Fruit fly (Drosophila melanogaster) whole organism, embryonic: ENCODE data around the gene Ube4B.

Source experiments
- ATbp ChIP-seq: fragments of 200-800 bp; sonication (Bioruptor generic); optimal IDR thresholded peaks from 2 replicates; lab custom pipeline; 2017; ENCODE audit warnings: missing biosample characterization, mild to moderate bottlenecking, missing genetic modification characterization, missing genetic modification reagents
- Atf3 ChIP-seq: fragments of 200-800 bp; sonication (Bioruptor generic); optimal IDR thresholded peaks from 3 replicates; lab custom pipeline; 2016; ENCODE audit warnings: missing biosample characterization, missing genetic modification characterization
- CG10321 ChIP-seq: fragments of 200-800 bp; sonication (Bioruptor generic); IDR thresholded peaks from 2 replicates; pipeline ENCODE4 v1.3.6; 2022; ENCODE audit warnings: missing biosample characterization, missing genetic modification characterization
- CG11093 ChIP-seq: fragments of 200-800 bp; sonication (Bioruptor generic); IDR thresholded peaks from 3 replicates; pipeline ENCODE4 v1.3.6; 2022; ENCODE audit warnings: missing biosample characterization, missing genetic modification characterization
- CG11456 ChIP-seq: fragments of 200-800 bp; sonication (Bioruptor generic); IDR thresholded peaks from 3 replicates; pipeline ENCODE4 v1.3.6; 2022; ENCODE audit warnings: missing biosample characterization, missing genetic modification characterization
- CG14014 ChIP-seq: fragments of 200-800 bp; sonication (Bioruptor generic); IDR thresholded peaks from 2 replicates; pipeline ENCODE4 v1.3.6; 2022; ENCODE audit warnings: missing biosample characterization, missing genetic modification characterization
- CG14667 ChIP-seq: fragments of 200-800 bp; sonication (Bioruptor generic); IDR thresholded peaks from 2 replicates; pipeline ENCODE4 v1.3.6; 2022; ENCODE audit warnings: missing biosample characterization, missing genetic modification characterization
- CG15479 ChIP-seq: fragments of 200-800 bp; sonication (Bioruptor generic); optimal IDR thresholded peaks from 3 replicates; lab custom pipeline; 2019; ENCODE audit warnings: missing biosample characterization, mild to moderate bottlenecking, missing genetic modification characterization, moderate library complexity
- CG15696 ChIP-seq: fragments of 200-800 bp; sonication (Bioruptor generic); optimal IDR thresholded peaks from 2 replicates; lab custom pipeline; 2019; ENCODE audit warnings: missing biosample characterization, mild to moderate bottlenecking, missing genetic modification characterization, moderate library complexity
- CG17186 ChIP-seq: fragments of 200-800 bp; sonication (Bioruptor generic); optimal IDR thresholded peaks from 3 replicates; lab custom pipeline; 2017; ENCODE audit warnings: missing biosample characterization, missing genetic modification reagents, missing genetic modification characterization
- CG18599 ChIP-seq: fragments of 200-800 bp; sonication (Bioruptor generic); optimal IDR thresholded peaks from 3 replicates; lab custom pipeline; 2017; ENCODE audit warnings: missing biosample characterization, missing genetic modification characterization, mild to moderate bottlenecking, moderate library complexity, missing genetic modification reagents
- CG2116 ChIP-seq: fragments of 200-800 bp; sonication (Bioruptor generic); optimal IDR thresholded peaks from 3 replicates; lab custom pipeline; 2018; ENCODE audit warnings: missing biosample characterization, mild to moderate bottlenecking, missing genetic modification characterization
- CG2678 ChIP-seq: fragments of 200-800 bp; sonication (Bioruptor generic); optimal IDR thresholded peaks from 3 replicates; lab custom pipeline; 2019; ENCODE audit warnings: missing biosample characterization, mild to moderate bottlenecking, missing genetic modification characterization, moderate library complexity
- CG3065 ChIP-seq: fragments of 200-800 bp; sonication (Bioruptor generic); optimal IDR thresholded peaks from 2 replicates; lab custom pipeline; 2016; ENCODE audit warnings: missing biosample characterization, missing genetic modification characterization
- CG32772 ChIP-seq: fragments of 200-800 bp; sonication (Bioruptor generic); IDR thresholded peaks from 2 replicates; pipeline ENCODE4 v1.3.6; 2022; ENCODE audit warnings: missing biosample characterization, missing genetic modification characterization
- CG42726 ChIP-seq: fragments of 200-800 bp; sonication (Bioruptor generic); IDR thresholded peaks from 2 replicates; pipeline ENCODE4 v1.3.6; 2022; ENCODE audit warnings: missing biosample characterization, missing genetic modification characterization; ENCODE audit not compliant: partially characterized antibody
- CG5953 ChIP-seq: fragments of 200-800 bp; sonication (Bioruptor generic); IDR thresholded peaks from 2 replicates; pipeline ENCODE4 v1.3.6; 2022; ENCODE audit warnings: missing biosample characterization, missing genetic modification characterization
- CG6791 ChIP-seq: fragments of 200-800 bp; sonication (Bioruptor generic); IDR thresholded peaks from 3 replicates; pipeline ENCODE4 v1.3.6; 2022; ENCODE audit warnings: missing biosample characterization, missing genetic modification characterization; ENCODE audit not compliant: partially characterized antibody
- CG7987 ChIP-seq: fragments of 200-800 bp; sonication (Bioruptor generic); optimal IDR thresholded peaks from 2 replicates; lab custom pipeline; 2018; ENCODE audit warnings: missing biosample characterization, mild to moderate bottlenecking, missing genetic modification characterization, moderate library complexity
- CG8281 ChIP-seq: fragments of 200-800 bp; sonication (Bioruptor generic); optimal IDR thresholded peaks from 2 replicates; lab custom pipeline; 2018; ENCODE audit warnings: missing biosample characterization, mild to moderate bottlenecking, missing genetic modification characterization, moderate library complexity
- CG8388 ChIP-seq: fragments of 200-800 bp; sonication (Bioruptor generic); optimal IDR thresholded peaks from 2 replicates; lab custom pipeline; 2019; ENCODE audit warnings: missing biosample characterization, mild to moderate bottlenecking, missing genetic modification characterization, moderate library complexity
- CG8944 ChIP-seq: fragments of 200-800 bp; sonication (Bioruptor generic); optimal IDR thresholded peaks from 3 replicates; lab custom pipeline; 2016; ENCODE audit warnings: missing biosample characterization, missing genetic modification characterization
- Camta ChIP-seq: fragments of 200-800 bp; sonication (Bioruptor generic); optimal IDR thresholded peaks from 2 replicates; lab custom pipeline; 2016; ENCODE audit warnings: missing biosample characterization, missing genetic modification characterization
- Doc3 ChIP-seq: fragments of 200-800 bp; sonication (Bioruptor generic); IDR thresholded peaks from 3 replicates; pipeline ENCODE4 v1.3.6; 2022; ENCODE audit warnings: missing biosample characterization, missing genetic modification characterization; ENCODE audit not compliant: partially characterized antibody
- Fer2 ChIP-seq: fragments of 200-800 bp; sonication (Bioruptor generic); optimal IDR thresholded peaks from 2 replicates; lab custom pipeline; 2018; ENCODE audit warnings: missing biosample characterization, mild to moderate bottlenecking, missing genetic modification characterization, moderate library complexity
- Mrtf ChIP-seq: fragments of 200-800 bp; sonication (Bioruptor generic); IDR thresholded peaks from 3 replicates; pipeline ENCODE4 v1.3.6; 2022; ENCODE audit warnings: missing biosample characterization, missing genetic modification characterization
- Nf-YC ChIP-seq: fragments of 200-800 bp; optimal IDR thresholded peaks from 3 replicates; lab custom pipeline; 2019; ENCODE audit warnings: missing biosample characterization, mild to moderate bottlenecking, missing genetic modification characterization, moderate library complexity
- Optix ChIP-seq: fragments of 200-800 bp; sonication (Bioruptor generic); IDR thresholded peaks from 3 replicates; pipeline ENCODE4 v1.3.6; 2022; ENCODE audit warnings: missing biosample characterization, missing genetic modification characterization
- Poxn ChIP-seq: fragments of 200-800 bp; sonication (Bioruptor generic); IDR thresholded peaks from 2 replicates; pipeline ENCODE4 v1.3.6; 2022; ENCODE audit warnings: missing biosample characterization, missing genetic modification characterization
- Side ChIP-seq: fragments of 200-800 bp; sonication (Bioruptor generic); optimal IDR thresholded peaks from 2 replicates; lab custom pipeline; 2016; ENCODE audit warnings: missing biosample characterization, missing genetic modification characterization
- Sox100B ChIP-seq: fragments of 200-800 bp; sonication (Bioruptor generic); optimal IDR thresholded peaks from 3 replicates; lab custom pipeline; 2018; ENCODE audit warnings: missing biosample characterization, mild to moderate bottlenecking, missing genetic modification characterization
- Usf ChIP-seq: fragments of 200-800 bp; sonication (Bioruptor generic); optimal IDR thresholded peaks from 2 replicates; lab custom pipeline; 2017; ENCODE audit warnings: missing genotype, missing biosample characterization, missing genetic modification characterization
- chn ChIP-seq: fragments of 200-800 bp; sonication (Bioruptor generic); optimal IDR thresholded peaks from 2 replicates; lab custom pipeline; 2016; ENCODE audit warnings: missing biosample characterization, missing genetic modification characterization
- ci ChIP-seq: fragments of 200-800 bp; sonication (Bioruptor generic); IDR thresholded peaks from 3 replicates; pipeline ENCODE4 v1.3.6; 2022; ENCODE audit warnings: missing biosample characterization, missing genetic modification characterization
- crp ChIP-seq, 2 experiments: fragments of 200-800 bp; sonication (Bioruptor generic); optimal IDR thresholded peaks; 2 replicates in 1 of 2; 3 replicates in 1 of 2; lab custom pipeline; 2017; ENCODE audit warnings: missing biosample characterization in 2 of 2, missing genetic modification characterization in 2 of 2, mild to moderate bottlenecking in 1 of 2, moderate library complexity in 1 of 2
- danr ChIP-seq: fragments of 200-800 bp; sonication (Bioruptor generic); IDR thresholded peaks from 2 replicates; pipeline ENCODE4 v1.3.6; 2022; ENCODE audit warnings: missing biosample characterization, missing genetic modification characterization
- fd64A ChIP-seq: fragments of 200-800 bp; sonication (Bioruptor generic); optimal IDR thresholded peaks from 3 replicates; lab custom pipeline; 2018; ENCODE audit warnings: missing biosample characterization, mild to moderate bottlenecking, missing genetic modification characterization
- kni ChIP-seq: fragments of 200-800 bp; sonication (Bioruptor generic); optimal IDR thresholded peaks from 3 replicates; lab custom pipeline; 2017; ENCODE audit warnings: mild to moderate bottlenecking, missing biosample characterization, missing genetic modification reagents, missing genetic modification characterization
- lmd ChIP-seq: fragments of 200-800 bp; sonication (Bioruptor generic); IDR thresholded peaks from 2 replicates; pipeline ENCODE4 v1.3.6; 2022; ENCODE audit warnings: missing biosample characterization, missing genetic modification characterization
- mam ChIP-seq: fragments of 200-800 bp; sonication (Bioruptor generic); optimal IDR thresholded peaks from 3 replicates; lab custom pipeline; 2016; ENCODE audit warnings: missing biosample characterization, missing genetic modification characterization
- nau ChIP-seq: fragments of 200-800 bp; sonication (Bioruptor generic); optimal IDR thresholded peaks from 3 replicates; lab custom pipeline; 2017; ENCODE audit warnings: missing biosample characterization, mild to moderate bottlenecking, missing genetic modification characterization, missing genetic modification reagents
- oc ChIP-seq: fragments of 200-800 bp; sonication (Bioruptor generic); optimal IDR thresholded peaks from 2 replicates; lab custom pipeline; 2018; ENCODE audit warnings: missing biosample characterization, mild to moderate bottlenecking, missing genetic modification characterization, moderate library complexity
- tll ChIP-seq, 2 experiments: fragments of 200-800 bp in 1 of 2; fragments of >200 bp in 1 of 2; sonication (Bioruptor generic) in 1 of 2; optimal IDR thresholded peaks; 2 replicates each; lab custom pipeline; 2017 to 2019; ENCODE audit warnings: missing biosample characterization in 2 of 2, missing genetic modification characterization in 2 of 2, mild to moderate bottlenecking in 1 of 2, moderate library complexity in 1 of 2
- toy ChIP-seq: fragments of 200-800 bp; sonication (Bioruptor generic); IDR thresholded peaks from 2 replicates; pipeline ENCODE4 v1.3.6; 2022; ENCODE audit warnings: missing biosample characterization, missing genetic modification characterization
- trh ChIP-seq: fragments of 200-800 bp; sonication (Bioruptor generic); optimal IDR thresholded peaks from 2 replicates; lab custom pipeline; 2016; ENCODE audit warnings: missing biosample characterization, missing genetic modification characterization
- unpg ChIP-seq: fragments of 200-800 bp; sonication (Bioruptor generic); optimal IDR thresholded peaks from 3 replicates; lab custom pipeline; 2018; ENCODE audit warnings: missing biosample characterization, mild to moderate bottlenecking, missing genetic modification characterization, moderate library complexity
- usp ChIP-seq: fragments of >200 bp; optimal IDR thresholded peaks from 2 replicates; lab custom pipeline; 2017; ENCODE audit warnings: missing biosample characterization, missing genetic modification characterization
- wek ChIP-seq: fragments of 200-800 bp; sonication (Bioruptor generic); optimal IDR thresholded peaks from 3 replicates; lab custom pipeline; 2018; ENCODE audit warnings: missing biosample characterization, mild to moderate bottlenecking, missing genetic modification characterization, moderate library complexity

Ube4B gene

dm6 chr2L:13004059-13004870 lies 15.0 kb downstream of the Ube4B start, which contains the start of the genes Vha68-1 and mTor (continued):
- TF ChIP-seq toy (GFP tag; lab: Robert Waterston, UW) (0 out of 2 replicates have a peak, but pooled peaks have one; percentile 46), CG18599 (peak; percentile 78), Doc3 (GFP tag; lab: Robert Waterston, UW) (peak; percentile 64; the same call in 2 of the 3 replicates), CG8388 (GFP tag; lab: Kevin White, UChicago) (no peak), chn (peak; percentile 86), Nf-YC (tag; lab: Kevin White, UChicago) (no peak), CG8281 (tag; lab: Kevin White, UChicago) (no peak), crp (GFP tag; optimal IDR thresholded peaks at IDR 0.05; lab: Kevin White, UChicago) (peak in 1 of 2 experiments; percentile 36), CG3065 (GFP tag; lab: Kevin White, UChicago) (peak; percentile 32), ci (GFP tag; lab: Robert Waterston, UW) (peak; percentile 71), Optix (no peak), CG15696 (tag; lab: Kevin White, UChicago) (peak; percentile 73), usp (no peak), oc (no peak), trh (GFP tag; lab: Kevin White, UChicago) (peak; percentile 50), tll (GFP tag; optimal IDR thresholded peaks at IDR 0.05; lab: Kevin White, UChicago) (no peak), CG11456 (peak; percentile 82), Atf3 (GFP tag; lab: Kevin White, UChicago) (peak; percentile 61), CG14014 (GFP tag; lab: Robert Waterston, UW) (peak; percentile 84), unpg (GFP tag; lab: Kevin White, UChicago) (no peak), CG42726 (GFP tag; lab: Robert Waterston, UW) (peak; percentile 83), lmd (peak; percentile 86), mam (GFP tag; lab: Kevin White, UChicago) (peak; percentile 90), wek (no peak), ATbp (GFP tag; lab: Kevin White, UChicago) (no peak), Mrtf (GFP tag; lab: Robert Waterston, UW) (peak; percentile 67; the same call in 1 of the 3 replicates), CG14667 (GFP tag; lab: Robert Waterston, UW) (peak; percentile 52), Camta (peak; percentile 36), CG17186 (peak; percentile 25), CG7987 (peak; percentile 45), danr (GFP tag; lab: Robert Waterston, UW) (peak; percentile 76), Fer2 (peak; percentile 70), CG32772 (GFP tag; lab: Robert Waterston, UW) (peak; percentile 77), Poxn (GFP tag; lab: Robert Waterston, UW) (no peak), CG5953 (GFP tag; lab: Robert Waterston, UW) (no peak), fd64A (GFP tag; lab: Kevin White, UChicago) (no peak), nau (no peak), Sox100B (GFP tag; lab: Kevin White, UChicago) (no peak), CG11093 (GFP tag; lab: Robert Waterston, UW) (peak; percentile 57; the same call in 1 of the 3 replicates), kni (no peak), Usf (GFP tag; lab: Kevin White, UChicago) (peak; percentile 61), Side (GFP tag; lab: Kevin White, UChicago) (peak; percentile 51), CG2678 (no peak), CG6791 (GFP tag; lab: Robert Waterston, UW) (peak; percentile 84), CG2116 (GFP tag; lab: Kevin White, UChicago) (peak; percentile 66), CG8944 (peak; percentile 77), CG15479 (GFP tag; lab: Kevin White, UChicago) (no peak), CG10321 (no peak)
